Worm (Caenorhabditis elegans) whole organism, L4 larva: ENCODE measurements around the gene twk-22.

Source experiments
- Y48G9A.11 ChIP-seq: fragments of 200-800 bp; sonication (Bioruptor generic); IDR thresholded peaks from 2 replicates; pipeline ENCODE4 v1.3.6; 2022; ENCODE audit warnings: missing genetic modification reagents, missing genetic modification characterization, missing compliant biosample characterization
- ZK546.5 ChIP-seq, 2 experiments: sonication (generic microtip); optimal IDR thresholded peaks; 2 replicates each; lab custom pipeline; 2017; ENCODE audit warnings: missing biosample characterization in 2 of 2, missing genetic modification characterization in 2 of 2
- ceh-32 ChIP-seq: sonication (generic microtip); optimal IDR thresholded peaks from 2 replicates; lab custom pipeline; 2016; ENCODE audit warnings: mild to moderate bottlenecking, missing genetic modification characterization, missing compliant biosample characterization; ENCODE audit not compliant: poor library complexity
- ctbp-1 ChIP-seq: fragments of 200-800 bp; sonication (Bioruptor generic); IDR thresholded peaks from 2 replicates; pipeline ENCODE4 v1.3.6; 2022; ENCODE audit warnings: missing genetic modification reagents, missing genetic modification characterization, missing compliant biosample characterization
- dve-1 ChIP-seq: sonication (generic microtip); optimal IDR thresholded peaks from 2 replicates; lab custom pipeline; 2017; ENCODE audit warnings: antibody characterized with exemption, mild to moderate bottlenecking, missing genetic modification characterization, missing compliant biosample characterization; ENCODE audit not compliant: insufficient read depth
- hlh-30 ChIP-seq: sonication (generic microtip); optimal IDR thresholded peaks from 2 replicates; lab custom pipeline; 2017; ENCODE audit warnings: antibody characterized with exemption, mild to moderate bottlenecking, missing genetic modification characterization, missing compliant biosample characterization; ENCODE audit not compliant: insufficient read depth
- lim-7 ChIP-seq: fragments of 200-800 bp; sonication (Bioruptor generic); IDR thresholded peaks from 2 replicates; pipeline ENCODE4 v1.3.6; 2022; ENCODE audit warnings: missing genetic modification characterization, missing compliant biosample characterization
- lin-29 ChIP-seq: fragments of 200-800 bp; sonication (Bioruptor generic); IDR thresholded peaks from 2 replicates; pipeline ENCODE4 v1.3.6; 2022; ENCODE audit warnings: missing genetic modification reagents, missing genetic modification characterization, missing compliant biosample characterization
- mdl-1 ChIP-seq, 2 experiments: fragments of 150-350 bp in 1 of 2; sonication (generic microtip) in 1 of 2; optimal IDR thresholded peaks; 2 replicates each; lab custom pipeline; 2014 to 2017; ENCODE audit warnings: missing biosample characterization in 2 of 2, missing genetic modification characterization in 2 of 2

- TF ChIP-seq ZK546.5 (tag; optimal IDR thresholded peaks at IDR 0.05; lab: Kevin White, UChicago) (no peak), Y48G9A.11 (GFP tag; lab: Robert Waterston, UW) (no peak), lim-7 (GFP tag; lab: Robert Waterston, UW) (no peak), lin-29 (GFP tag; lab: Robert Waterston, UW) (no peak), ctbp-1 (no peak), mdl-1 (tag; optimal IDR thresholded peaks at IDR 0.05; lab: Kevin White, UChicago) (no peak), dve-1 (tag; lab: Kevin White, UChicago) (no peak), hlh-30 (tag; lab: Kevin White, UChicago) (no peak), ceh-32 (no peak)
These were observed 23.2 kb upstream of the twk-22 start, which contains the start of gene F52E10.2 for ce11 chrX:16283103-16283502.
